Worm (Caenorhabditis elegans) whole organism, late embryonic: ENCODE results near the gene tba-9.

Experiments used
- K09A11.1 ChIP-seq: sonication (generic microtip); optimal IDR thresholded peaks from 2 replicates; lab custom pipeline; 2017; ENCODE audit warnings: antibody characterized with exemption, mild to moderate bottlenecking, missing genetic modification characterization, missing compliant biosample characterization; ENCODE audit not compliant: insufficient read depth
- ceh-22 ChIP-seq: sonication (generic microtip); optimal IDR thresholded peaks from 2 replicates; lab custom pipeline; 2017; ENCODE audit warnings: missing biosample characterization, missing genetic modification characterization
- ceh-6 ChIP-seq: fragments of 200-800 bp; sonication (Bioruptor generic); optimal IDR thresholded peaks from 2 replicates; lab custom pipeline; 2018; ENCODE audit warnings: mild to moderate bottlenecking, missing genetic modification characterization, missing compliant biosample characterization
- ceh-9 ChIP-seq: sonication (generic microtip); optimal IDR thresholded peaks from 2 replicates; lab custom pipeline; 2016; ENCODE audit warnings: mild to moderate bottlenecking, missing genetic modification characterization, inconsistent platforms, missing compliant biosample characterization
- nfya-1 ChIP-seq: sonication (generic microtip); optimal IDR thresholded peaks from 2 replicates; lab custom pipeline; 2017; ENCODE audit warnings: missing genetic modification characterization, mild to moderate bottlenecking, missing compliant biosample characterization, antibody characterized with exemption, moderate library complexity
- pag-3 ChIP-seq: sonication (generic microtip); optimal IDR thresholded peaks from 2 replicates; lab custom pipeline; 2016; ENCODE audit warnings: missing compliant biosample characterization, missing genetic modification characterization, borderline replicate concordance
- sox-4 ChIP-seq: sonication (generic microtip); optimal IDR thresholded peaks from 2 replicates; lab custom pipeline; 2017; ENCODE audit warnings: mild to moderate bottlenecking, missing genetic modification characterization, inconsistent platforms, missing compliant biosample characterization

DNA sequence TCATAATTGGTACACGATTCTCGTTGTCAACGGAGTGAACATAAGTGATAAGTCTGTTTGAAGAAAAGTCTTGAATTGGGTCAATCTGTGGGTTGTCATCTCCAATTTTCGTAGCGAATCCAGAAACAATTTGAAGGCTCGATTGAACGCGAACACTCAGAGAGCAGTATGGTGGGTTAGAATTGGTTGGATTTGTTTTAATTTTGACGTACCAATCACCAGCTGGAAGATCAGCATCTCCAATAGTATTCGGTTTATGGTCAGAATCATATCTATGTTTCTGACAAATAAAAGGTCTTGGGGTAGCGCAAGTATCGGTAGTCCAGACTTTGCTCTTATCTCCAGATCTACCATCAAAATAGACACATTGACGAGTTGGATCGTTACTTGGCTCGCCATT lies 22.0 kb upstream of the tba-9 start:
- TF ChIP-seq ceh-22 (no peak), nfya-1 (tag; lab: Kevin White, UChicago) (no peak), ceh-6 (GFP tag; lab: Kevin White, UChicago) (no peak), K09A11.1 (tag; lab: Kevin White, UChicago) (no peak), sox-4 (tag; lab: Kevin White, UChicago) (no peak), ceh-9 (no peak), pag-3 (no peak)
